Worm (Caenorhabditis elegans) whole organism, young adult: ENCODE data around the gene Y110A2AL.1.
A peak's percentile ranks its signal among the peaks of the same experiment; 100 is the strongest.

Experiments used
- B0261.1 ChIP-seq: sonication (generic microtip); optimal IDR thresholded peaks from 2 replicates; lab custom pipeline; 2016; ENCODE audit warnings: mild to moderate bottlenecking, missing genetic modification characterization, moderate library complexity, missing compliant biosample characterization
- B0336.3 ChIP-seq: fragments of 200-800 bp; sonication (Bioruptor generic); IDR thresholded peaks from 2 replicates; pipeline ENCODE4 v1.3.6; 2022; ENCODE audit warnings: missing genetic modification characterization, missing compliant biosample characterization
- C06A6.2 ChIP-seq: fragments of 200-800 bp; sonication (Bioruptor generic); conservative IDR thresholded peaks from 2 replicates; pipeline ENCODE4 v1.3.6; 2022; ENCODE audit warnings: missing genetic modification characterization, missing compliant biosample characterization
- D2030.7 ChIP-seq: fragments of 200-800 bp; sonication (Bioruptor generic); IDR thresholded peaks from 2 replicates; pipeline ENCODE4 v1.3.6; 2022; ENCODE audit warnings: missing genetic modification reagents, missing genetic modification characterization, missing compliant biosample characterization
- F33H1.4 ChIP-seq: fragments of 200-800 bp; sonication (Bioruptor generic); IDR thresholded peaks from 2 replicates; pipeline ENCODE4 v1.3.6; 2022; ENCODE audit warnings: missing genetic modification reagents, missing genetic modification characterization, missing compliant biosample characterization
- F49E8.2 ChIP-seq: sonication (generic microtip); optimal IDR thresholded peaks from 3 replicates; lab custom pipeline; 2017; ENCODE audit warnings: missing genetic modification characterization, mild to moderate bottlenecking, missing compliant biosample characterization, antibody characterized with exemption, moderate library complexity; ENCODE audit not compliant: insufficient read depth
- F52B5.7 ChIP-seq: sonication (generic microtip); optimal IDR thresholded peaks from 2 replicates; lab custom pipeline; 2016; ENCODE audit warnings: mild to moderate bottlenecking, missing genetic modification characterization, missing compliant biosample characterization
- F55B11.4 ChIP-seq: sonication (generic microtip); optimal IDR thresholded peaks from 2 replicates; lab custom pipeline; 2016; ENCODE audit warnings: missing compliant biosample characterization, missing genetic modification characterization, borderline replicate concordance; ENCODE audit not compliant: insufficient read depth
- Y53G8AR.9 ChIP-seq: fragments of 200-800 bp; sonication (Bioruptor generic); conservative IDR thresholded peaks from 2 replicates; pipeline ENCODE4 v1.3.6; 2022; ENCODE audit warnings: missing genetic modification reagents, missing genetic modification characterization, missing compliant biosample characterization
- Y79H2A.3 ChIP-seq: fragments of 200-800 bp; sonication (Bioruptor generic); conservative IDR thresholded peaks from 2 replicates; pipeline ENCODE4 v1.3.6; 2022; ENCODE audit warnings: missing genetic modification reagents, missing genetic modification characterization, missing compliant biosample characterization
- akir-1 ChIP-seq: fragments of 200-800 bp; sonication (Bioruptor generic); optimal IDR thresholded peaks from 2 replicates; lab custom pipeline; 2018; ENCODE audit warnings: mild to moderate bottlenecking, missing genetic modification characterization, moderate library complexity, missing compliant biosample characterization
- aptf-2 ChIP-seq: fragments of 200-800 bp; sonication (Bioruptor generic); conservative IDR thresholded peaks from 2 replicates; pipeline ENCODE4 v1.3.6; 2022; ENCODE audit warnings: missing genetic modification reagents, missing genetic modification characterization, missing compliant biosample characterization
- aptf-3 ChIP-seq: fragments of 200-800 bp; sonication (Bioruptor generic); IDR thresholded peaks from 2 replicates; pipeline ENCODE4 v1.3.6; 2022; ENCODE audit warnings: missing genetic modification characterization, missing compliant biosample characterization
- atf-7 ChIP-seq: sonication (generic microtip); optimal IDR thresholded peaks from 2 replicates; lab custom pipeline; 2017; ENCODE audit warnings: mild to moderate bottlenecking, missing genetic modification characterization, missing compliant biosample characterization
- athp-1 ChIP-seq: sonication (generic microtip); optimal IDR thresholded peaks from 2 replicates; lab custom pipeline; 2017; ENCODE audit warnings: mild to moderate bottlenecking, missing genetic modification characterization, missing compliant biosample characterization
- attf-5 ChIP-seq: fragments of 200-800 bp; sonication (Bioruptor generic); optimal IDR thresholded peaks from 2 replicates; lab custom pipeline; 2018; ENCODE audit warnings: mild to moderate bottlenecking, missing genetic modification characterization, missing compliant biosample characterization
- attf-6 ChIP-seq: fragments of 200-800 bp; sonication (Bioruptor generic); IDR thresholded peaks from 2 replicates; pipeline ENCODE4 v1.3.6; 2022; ENCODE audit warnings: missing genetic modification reagents, missing genetic modification characterization, missing compliant biosample characterization
- bed-1 ChIP-seq: fragments of 200-800 bp; sonication (Bioruptor generic); IDR thresholded peaks from 2 replicates; pipeline ENCODE4 v1.3.6; 2022; ENCODE audit warnings: missing genetic modification reagents, missing genetic modification characterization, missing compliant biosample characterization
- ceh-58 ChIP-seq: fragments of 200-800 bp; sonication (Bioruptor generic); IDR thresholded peaks from 2 replicates; pipeline ENCODE4 v1.3.6; 2022; ENCODE audit warnings: missing genetic modification characterization, missing compliant biosample characterization
- ceh-79 ChIP-seq: sonication (generic microtip); optimal IDR thresholded peaks from 2 replicates; lab custom pipeline; 2017; ENCODE audit warnings: mild to moderate bottlenecking, missing genetic modification characterization, missing compliant biosample characterization
- ceh-91 ChIP-seq: fragments of 200-800 bp; sonication (Bioruptor generic); IDR thresholded peaks from 2 replicates; pipeline ENCODE4 v1.3.6; 2022; ENCODE audit warnings: missing genetic modification reagents, missing genetic modification characterization, missing compliant biosample characterization
- efl-1 ChIP-seq: fragments of 150-350 bp; optimal IDR thresholded peaks from 2 replicates; lab custom pipeline; 2014; ENCODE audit warnings: missing biosample characterization, missing genetic modification reagents, missing genetic modification characterization
- egrh-3 ChIP-seq: fragments of 200-800 bp; sonication (Bioruptor generic); IDR thresholded peaks from 2 replicates; pipeline ENCODE4 v1.3.6; 2022; ENCODE audit warnings: missing genetic modification reagents, missing genetic modification characterization, missing compliant biosample characterization
- him-1 ChIP-seq: sonication (generic microtip); optimal IDR thresholded peaks from 2 replicates; lab custom pipeline; 2016; ENCODE audit warnings: missing genotype, missing genetic modification reagents, missing genetic modification characterization, missing compliant biosample characterization
- hmg-1.2 ChIP-seq: fragments of 200-800 bp; sonication (Bioruptor generic); IDR thresholded peaks from 2 replicates; pipeline ENCODE4 v1.3.6; 2022; ENCODE audit warnings: missing genetic modification reagents, missing genetic modification characterization, missing compliant biosample characterization
- let-607 ChIP-seq, 2 experiments: fragments of 200-800 bp in 1 of 2; sonication (Bioruptor generic) in 1 of 2; sonication (generic microtip) in 1 of 2; optimal IDR thresholded peaks; 2 replicates each; lab custom pipeline; 2016 to 2018; ENCODE audit warnings: mild to moderate bottlenecking in 2 of 2, missing compliant biosample characterization in 2 of 2, missing genetic modification characterization in 2 of 2, moderate library complexity in 2 of 2, missing genotype in 1 of 2
- lin-26 ChIP-seq: fragments of 200-800 bp; sonication (Bioruptor generic); IDR thresholded peaks from 2 replicates; pipeline ENCODE4 v1.3.6; 2022; ENCODE audit warnings: missing genetic modification reagents, missing genetic modification characterization, missing compliant biosample characterization
- lsy-27 ChIP-seq: sonication (generic microtip); optimal IDR thresholded peaks from 2 replicates; lab custom pipeline; 2017; ENCODE audit warnings: missing genetic modification characterization, mild to moderate bottlenecking, missing compliant biosample characterization, antibody characterized with exemption, missing genotype, borderline replicate concordance; ENCODE audit not compliant: insufficient read depth
- madf-3 ChIP-seq: fragments of 200-800 bp; sonication (Bioruptor generic); IDR thresholded peaks from 2 replicates; pipeline ENCODE4 v1.3.6; 2022; ENCODE audit warnings: missing genetic modification reagents, missing genetic modification characterization, missing compliant biosample characterization
- madf-6 ChIP-seq: fragments of 200-800 bp; sonication (Bioruptor generic); IDR thresholded peaks from 2 replicates; pipeline ENCODE4 v1.3.6; 2022; ENCODE audit warnings: missing genetic modification reagents, missing genetic modification characterization, missing compliant biosample characterization
- mcd-1 ChIP-seq: fragments of 200-800 bp; sonication (Bioruptor generic); IDR thresholded peaks from 2 replicates; pipeline ENCODE4 v1.3.6; 2022; ENCODE audit warnings: missing genetic modification reagents, missing genetic modification characterization, missing compliant biosample characterization
- mxl-1 ChIP-seq: sonication (generic microtip); optimal IDR thresholded peaks from 2 replicates; lab custom pipeline; 2016; ENCODE audit warnings: missing genetic modification characterization, missing compliant biosample characterization
- nhr-80 ChIP-seq: sonication (generic microtip); optimal IDR thresholded peaks from 2 replicates; lab custom pipeline; 2016; ENCODE audit warnings: missing genetic modification characterization, missing compliant biosample characterization
- rcor-1 ChIP-seq: fragments of 200-800 bp; sonication (Bioruptor generic); IDR thresholded peaks from 2 replicates; pipeline ENCODE4 v1.3.6; 2022; ENCODE audit warnings: missing genetic modification reagents, missing genetic modification characterization, missing compliant biosample characterization
- rec-8 ChIP-seq, 2 experiments: sonication (generic microtip); optimal IDR thresholded peaks; 2 replicates each; lab custom pipeline; 2016; ENCODE audit warnings: mild to moderate bottlenecking in 2 of 2, missing genetic modification characterization in 2 of 2, missing genetic modification reagents in 2 of 2, missing genotype in 2 of 2, missing biosample characterization in 1 of 2, missing compliant biosample characterization in 1 of 2, moderate library complexity in 1 of 2
- sea-2 ChIP-seq: fragments of 200-800 bp; sonication (Bioruptor generic); IDR thresholded peaks from 2 replicates; pipeline ENCODE4 v1.3.6; 2022; ENCODE audit warnings: missing genetic modification characterization, missing compliant biosample characterization
- snpc-1.3 ChIP-seq: sonication (generic microtip); optimal IDR thresholded peaks from 2 replicates; lab custom pipeline; 2017; ENCODE audit warnings: missing genetic modification characterization, mild to moderate bottlenecking, missing compliant biosample characterization, antibody characterized with exemption, moderate library complexity, missing genotype, missing genetic modification reagents; ENCODE audit not compliant: insufficient read depth
- snpc-3.4 ChIP-seq: sonication (generic microtip); optimal IDR thresholded peaks from 2 replicates; lab custom pipeline; 2017; ENCODE audit warnings: missing genetic modification characterization, mild to moderate bottlenecking, missing compliant biosample characterization, antibody characterized with exemption, moderate library complexity, missing genotype, missing genetic modification reagents
- unc-130 ChIP-seq: sonication (generic microtip); optimal IDR thresholded peaks from 2 replicates; lab custom pipeline; 2016; ENCODE audit warnings: missing genetic modification reagents, missing genetic modification characterization, missing compliant biosample characterization
- zfh-2 ChIP-seq: fragments of 200-800 bp; sonication (Bioruptor generic); conservative IDR thresholded peaks from 2 replicates; pipeline ENCODE4 v1.3.6; 2022; ENCODE audit warnings: missing genetic modification reagents, missing genetic modification characterization, missing compliant biosample characterization
- ztf-25 ChIP-seq: fragments of 200-800 bp; sonication (Bioruptor generic); IDR thresholded peaks from 2 replicates; pipeline ENCODE4 v1.3.6; 2022; ENCODE audit warnings: missing genetic modification reagents, missing genetic modification characterization, missing compliant biosample characterization
- ztf-28 ChIP-seq: fragments of 200-800 bp; sonication (Bioruptor generic); IDR thresholded peaks from 2 replicates; pipeline ENCODE4 v1.3.6; 2022; ENCODE audit warnings: missing genetic modification reagents, missing genetic modification characterization, missing compliant biosample characterization

Y110A2AL.1 gene

DNA sequence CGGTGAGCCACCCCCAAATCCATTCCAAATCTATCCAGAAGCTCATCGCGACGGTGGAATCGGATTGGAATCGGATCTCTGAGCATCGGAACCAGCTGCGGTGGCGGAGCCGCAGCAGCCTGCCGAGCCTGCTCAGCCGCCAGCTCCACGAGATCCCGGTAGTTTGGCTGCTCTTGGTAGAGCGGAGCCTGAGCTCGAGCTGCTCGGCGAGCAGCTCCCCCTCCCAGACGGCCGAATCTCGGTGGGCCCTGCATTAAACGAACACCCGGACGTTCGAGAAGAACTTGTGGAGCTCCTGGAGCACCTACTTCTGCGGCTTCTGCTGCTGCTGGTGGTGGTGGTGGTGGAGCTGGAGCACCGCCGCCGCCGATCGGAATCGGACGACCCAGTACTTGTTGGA lies 28.8 kb downstream of the Y110A2AL.1 start:
- TF ChIP-seq ceh-79 (tag; lab: Kevin White, UChicago) (no peak), lin-26 (GFP tag; lab: Robert Waterston, UW) (no peak), egrh-3 (peak; percentile 97), attf-5 (GFP tag; lab: Kevin White, UChicago) (no peak), mxl-1 (tag; lab: Kevin White, UChicago) (no peak), sea-2 (GFP tag; lab: Robert Waterston, UW) (no peak), zfh-2 (GFP tag; lab: Robert Waterston, UW) (peak; percentile 78; the same call in 1 of the 2 replicates), attf-6 (GFP tag; lab: Robert Waterston, UW) (no peak), let-607 (tag; optimal IDR thresholded peaks at IDR 0.05; lab: Kevin White, UChicago) (no peak), F33H1.4 (GFP tag; lab: Robert Waterston, UW) (no peak), aptf-3 (GFP tag; lab: Robert Waterston, UW) (no peak)

DNA sequence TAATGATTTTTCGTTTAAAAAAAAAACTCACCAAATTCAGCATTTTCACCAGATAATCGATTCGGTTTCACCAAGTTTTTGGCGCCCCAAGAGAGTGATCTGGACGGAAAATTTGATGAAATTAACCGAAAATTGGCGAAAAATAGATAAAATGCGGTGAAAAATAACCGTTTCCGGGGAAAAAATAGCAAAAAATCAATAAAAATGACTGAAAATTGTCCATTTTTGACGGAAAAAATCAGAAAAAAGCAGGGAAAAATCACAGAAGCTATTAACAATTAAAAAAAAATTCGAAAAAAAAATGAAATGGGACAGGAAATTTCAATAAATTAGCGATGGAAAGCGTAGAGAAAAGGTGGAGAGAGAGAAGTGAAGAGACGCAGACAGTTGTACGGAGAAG lies 38.6 kb downstream of the Y110A2AL.1 start, which contains the start of gene ubc-15:
Gene ubc-15, minus strand, starts transcription at position 101 of the 400 bp plus-strand sequence.
- TF ChIP-seq snpc-3.4 (tag; lab: Kevin White, UChicago) (no peak), hmg-1.2 (peak; percentile 15; the same call in 1 of the 2 replicates), atf-7 (tag; lab: Kevin White, UChicago) (peak; percentile 37)

DNA sequence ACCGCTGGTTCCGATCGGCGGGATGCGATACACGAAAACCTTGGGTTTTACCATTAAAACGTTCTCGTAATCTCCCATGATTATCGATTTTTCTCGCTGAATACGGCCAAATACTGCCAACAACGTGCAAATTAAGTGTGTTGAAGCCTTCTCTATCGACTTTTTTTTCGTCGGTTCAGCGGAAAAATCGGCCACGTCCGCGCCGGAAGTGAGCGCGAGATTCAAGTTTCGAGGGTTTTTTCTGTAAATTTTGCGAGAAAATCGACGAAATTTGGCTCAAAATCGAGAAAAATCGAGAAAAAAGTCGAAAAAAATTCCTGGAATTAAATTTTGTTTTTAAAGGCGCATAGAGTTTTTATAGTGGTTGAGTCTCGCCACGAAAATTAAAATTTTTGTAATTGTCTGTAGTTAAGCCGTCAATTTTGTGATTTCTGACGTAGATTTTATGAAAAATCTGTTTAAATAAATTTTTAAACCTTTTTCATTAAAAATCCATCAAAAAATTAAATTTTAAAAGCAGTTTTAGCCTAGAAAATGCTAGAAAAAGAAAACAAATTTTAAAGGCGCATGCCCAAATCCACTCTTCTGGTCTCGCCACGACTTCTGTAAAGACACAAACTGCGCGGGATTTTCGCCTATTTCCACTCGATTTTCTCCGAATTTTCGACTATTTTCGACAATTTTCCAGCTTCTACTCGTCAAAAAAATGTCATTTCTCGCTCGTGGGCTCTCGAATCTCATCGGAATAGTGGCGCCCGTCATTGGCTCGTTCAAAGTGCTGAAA lies 44.4 kb downstream of the Y110A2AL.1 start, which contains the start of the genes ncap-1 and Y110A2AR.1:
Gene ncap-1, minus strand, starts transcription at position 241 of the 784 bp plus-strand sequence.
Gene Y110A2AR.1, plus strand, starts transcription at position 637 of the 784 bp plus-strand sequence.
- TF ChIP-seq F49E8.2 (tag; lab: Kevin White, UChicago) = no peak
- TF ChIP-seq rcor-1 (GFP tag; lab: Robert Waterston, UW) = 0 out of 2 replicates have a peak, but pooled peaks have one; percentile 29
- no peak for TF ChIP-seq ztf-28 (GFP tag; lab: Robert Waterston, UW)
- TF ChIP-seq aptf-2 (GFP tag; lab: Robert Waterston, UW) = no peak
- TF ChIP-seq B0261.1 = no peak
- no peak for TF ChIP-seq mcd-1 (GFP tag; lab: Robert Waterston, UW)
- TF ChIP-seq madf-3 (GFP tag; lab: Robert Waterston, UW) = no peak
- no peak for TF ChIP-seq F52B5.7 (tag; lab: Kevin White, UChicago)
- TF ChIP-seq snpc-1.3 (tag; lab: Kevin White, UChicago) = peak; percentile 5
- no peak for TF ChIP-seq Y79H2A.3 (GFP tag; lab: Robert Waterston, UW)
- no peak for TF ChIP-seq C06A6.2
- TF ChIP-seq akir-1 (GFP tag; lab: Kevin White, UChicago) = no peak
- no peak for TF ChIP-seq attf-6 (GFP tag; lab: Robert Waterston, UW)
- TF ChIP-seq ceh-58 (GFP tag; lab: Robert Waterston, UW) = no peak
- TF ChIP-seq efl-1 (GFP tag; lab: Kevin White, UChicago) = peak; percentile 87
- TF ChIP-seq madf-6 (GFP tag; lab: Robert Waterston, UW) = peak; percentile 93
- TF ChIP-seq snpc-3.4 (tag; lab: Kevin White, UChicago) = no peak
- no peak for TF ChIP-seq ztf-25
- TF ChIP-seq him-1 = no peak
- TF ChIP-seq zfh-2 (GFP tag; lab: Robert Waterston, UW) = no peak
- peak; percentile 99 for TF ChIP-seq F33H1.4 (GFP tag; lab: Robert Waterston, UW)
- no peak for TF ChIP-seq F55B11.4
- TF ChIP-seq athp-1 (tag; lab: Kevin White, UChicago) = peak; percentile 16
- TF ChIP-seq B0336.3 = peak; percentile 57; the same call in 1 of the 2 replicates
- peak; percentile 87 for TF ChIP-seq ceh-91
- TF ChIP-seq rec-8 (tag; optimal IDR thresholded peaks at IDR 0.05; lab: Kevin White, UChicago) = no peak
- no peak for TF ChIP-seq nhr-80
- TF ChIP-seq D2030.7 (GFP tag; lab: Robert Waterston, UW) = peak; percentile 86
- no peak for TF ChIP-seq bed-1 (GFP tag; lab: Robert Waterston, UW)
- peak; percentile 45 for TF ChIP-seq unc-130 (GFP tag; lab: Kevin White, UChicago)
- no peak for TF ChIP-seq Y53G8AR.9 (GFP tag; lab: Robert Waterston, UW)
- no peak for TF ChIP-seq lsy-27 (tag; lab: Kevin White, UChicago)
